Worm (Caenorhabditis elegans) whole organism, L4 larva: ENCODE data around the gene nlp-76.
A peak's percentile ranks its signal among the peaks of the same experiment; 100 is the strongest.
"Not testable (repeated sequence)": the region's sequence is repeated elsewhere in the genome, so short reads cannot be mapped to it uniquely, and the experiment has no call there.

Source experiments
- F44E2.7 ChIP-seq: fragments of 200-800 bp; sonication (Bioruptor generic); IDR thresholded peaks from 2 replicates; pipeline ENCODE4 v2.1.2; 2022; ENCODE audit warnings: missing genetic modification characterization, missing compliant biosample characterization
- F49E8.2 ChIP-seq: sonication (generic microtip); optimal IDR thresholded peaks from 2 replicates; lab custom pipeline; 2016; ENCODE audit warnings: missing compliant biosample characterization, mild to moderate bottlenecking, missing genetic modification characterization, borderline replicate concordance
- T20F7.1 ChIP-seq: fragments of 200-800 bp; sonication (Bioruptor generic); optimal IDR thresholded peaks from 2 replicates; lab custom pipeline; 2018; ENCODE audit warnings: mild to moderate bottlenecking, missing genetic modification characterization, missing compliant biosample characterization
- Y5F2A.4 ChIP-seq: fragments of 200-800 bp; sonication (Bioruptor generic); optimal IDR thresholded peaks from 2 replicates; lab custom pipeline; 2018; ENCODE audit warnings: mild to moderate bottlenecking, missing genetic modification characterization, missing compliant biosample characterization
- aha-1 ChIP-seq: fragments of 150-350 bp; peaks from one replicate; lab custom pipeline; 2014; ENCODE audit warnings: missing biosample characterization, missing genetic modification characterization
- arid-1 ChIP-seq: fragments of 200-800 bp; sonication (Bioruptor generic); conservative IDR thresholded peaks from 2 replicates; pipeline ENCODE4 v1.3.6; 2022; ENCODE audit warnings: missing genetic modification reagents, missing genetic modification characterization, missing compliant biosample characterization
- ceh-28 ChIP-seq: fragments of 150-350 bp; optimal IDR thresholded peaks from 2 replicates; lab custom pipeline; 2014; ENCODE audit warnings: missing biosample characterization, missing genetic modification reagents, missing genetic modification characterization
- ceh-32 ChIP-seq: sonication (generic microtip); optimal IDR thresholded peaks from 2 replicates; lab custom pipeline; 2016; ENCODE audit warnings: mild to moderate bottlenecking, missing genetic modification characterization, missing compliant biosample characterization; ENCODE audit not compliant: poor library complexity
- ceh-44 ChIP-seq: fragments of 200-800 bp; sonication (Bioruptor generic); IDR thresholded peaks from 2 replicates; pipeline ENCODE4 v1.3.6; 2022; ENCODE audit warnings: missing genetic modification reagents, missing genetic modification characterization, missing compliant biosample characterization
- duxl-1 ChIP-seq: sonication (generic microtip); optimal IDR thresholded peaks from 2 replicates; lab custom pipeline; 2016; ENCODE audit warnings: mild to moderate bottlenecking, missing genetic modification characterization, moderate library complexity, missing compliant biosample characterization; ENCODE audit not compliant: poor library complexity
- dve-1 ChIP-seq: sonication (generic microtip); optimal IDR thresholded peaks from 2 replicates; lab custom pipeline; 2017; ENCODE audit warnings: antibody characterized with exemption, mild to moderate bottlenecking, missing genetic modification characterization, missing compliant biosample characterization; ENCODE audit not compliant: insufficient read depth
- hlh-11 ChIP-seq: fragments of 200-800 bp; sonication (Bioruptor generic); optimal IDR thresholded peaks from 2 replicates; lab custom pipeline; 2018; ENCODE audit warnings: mild to moderate bottlenecking, missing genetic modification characterization, missing compliant biosample characterization
- hlh-30 ChIP-seq: sonication (generic microtip); optimal IDR thresholded peaks from 2 replicates; lab custom pipeline; 2017; ENCODE audit warnings: antibody characterized with exemption, mild to moderate bottlenecking, missing genetic modification characterization, missing compliant biosample characterization; ENCODE audit not compliant: insufficient read depth
- lin-15B ChIP-seq: fragments of 150-350 bp; sonication (generic microtip); optimal IDR thresholded peaks from 3 replicates; lab custom pipeline; 2014; ENCODE audit warnings: missing biosample characterization, missing genetic modification characterization
- lin-39 ChIP-seq: fragments of 150-350 bp; optimal IDR thresholded peaks from 2 replicates; lab custom pipeline; 2014; ENCODE audit warnings: missing biosample characterization, missing genetic modification reagents, missing genetic modification characterization
- madf-5 ChIP-seq, 2 experiments: fragments of 200-800 bp; sonication (Bioruptor generic); IDR thresholded peaks; 2 replicates each; pipeline ENCODE4 v1.3.6; 2022; ENCODE audit warnings: missing compliant biosample characterization in 2 of 2, missing genetic modification characterization in 2 of 2
- mdl-1 ChIP-seq, 2 experiments: fragments of 150-350 bp in 1 of 2; sonication (generic microtip) in 1 of 2; optimal IDR thresholded peaks; 2 replicates each; lab custom pipeline; 2014 to 2017; ENCODE audit warnings: missing biosample characterization in 2 of 2, missing genetic modification characterization in 2 of 2
- mxl-2 ChIP-seq: fragments of 200-800 bp; sonication (Bioruptor generic); conservative IDR thresholded peaks from 2 replicates; pipeline ENCODE4 v1.3.6; 2022; ENCODE audit warnings: missing genetic modification reagents, missing genetic modification characterization, missing compliant biosample characterization
- nhr-237 ChIP-seq: sonication (generic microtip); optimal IDR thresholded peaks from 2 replicates; lab custom pipeline; 2017; ENCODE audit warnings: missing biosample characterization, missing genetic modification characterization
- nhr-28 ChIP-seq: fragments of 150-350 bp; optimal IDR thresholded peaks from 2 replicates; lab custom pipeline; 2014; ENCODE audit warnings: missing biosample characterization, missing genetic modification characterization
- nhr-41 ChIP-seq: fragments of 200-800 bp; sonication (Bioruptor generic); IDR thresholded peaks from 2 replicates; pipeline ENCODE4 v1.3.6; 2022; ENCODE audit warnings: missing genetic modification reagents, missing genetic modification characterization, missing compliant biosample characterization
- nhr-48 ChIP-seq: sonication (generic microtip); optimal IDR thresholded peaks from 2 replicates; lab custom pipeline; 2016; ENCODE audit warnings: mild to moderate bottlenecking, missing genetic modification characterization, missing compliant biosample characterization
- nhr-77 ChIP-seq: fragments of 150-350 bp; optimal IDR thresholded peaks from 2 replicates; lab custom pipeline; 2014; ENCODE audit warnings: missing biosample characterization, missing genetic modification characterization
- pha-4 ChIP-seq, 2 experiments: fragments of 150-350 bp in 1 of 2; fragments of 200-800 bp in 1 of 2; sonication (Bioruptor generic) in 1 of 2; IDR thresholded peaks in 1 of 2; optimal IDR thresholded peaks in 1 of 2; 2 replicates each; pipeline versions ENCODE4 v1.3.6 to Lab custom; 2014 to 2022; ENCODE audit warnings: missing genetic modification characterization in 2 of 2, missing genetic modification reagents in 2 of 2, missing biosample characterization in 1 of 2, missing compliant biosample characterization in 1 of 2
- pqm-1 ChIP-seq: sonication (generic microtip); optimal IDR thresholded peaks from 2 replicates; lab custom pipeline; 2017; ENCODE audit warnings: missing biosample characterization, missing genetic modification characterization
- set-16 ChIP-seq: fragments of 200-800 bp; sonication (Bioruptor generic); IDR thresholded peaks from 2 replicates; pipeline ENCODE4 v1.3.6; 2022; ENCODE audit warnings: missing genetic modification reagents, missing genetic modification characterization, missing compliant biosample characterization
- unc-62 ChIP-seq, 3 experiments: fragments of 150-350 bp in 1 of 3; sonication (generic microtip); optimal IDR thresholded peaks in 2 of 3; peaks in 1 of 3; 1 replicate in 1 of 3; 2 replicates in 2 of 3; lab custom pipeline; 2014 to 2017; ENCODE audit warnings: missing biosample characterization in 3 of 3, missing genetic modification characterization in 3 of 3, missing genetic modification reagents in 3 of 3, missing genotype in 1 of 3
- zip-2 ChIP-seq: fragments of 150-350 bp; optimal IDR thresholded peaks from 2 replicates; lab custom pipeline; 2014; ENCODE audit warnings: missing biosample characterization, missing genetic modification characterization
- ztf-11 ChIP-seq: fragments of 150-350 bp; optimal IDR thresholded peaks from 2 replicates; lab custom pipeline; 2014; ENCODE audit warnings: missing biosample characterization, missing genetic modification characterization
- ztf-7 ChIP-seq: fragments of 150-350 bp; optimal IDR thresholded peaks from 2 replicates; lab custom pipeline; 2014; ENCODE audit warnings: missing biosample characterization, missing genetic modification characterization

Gene nlp-76

ce11 chrX:12627797-12628196, 35.9 kb downstream of the nlp-76 start (continued):
- TF ChIP-seq dve-1 (tag; lab: Kevin White, UChicago) (peak; percentile 82), unc-62 (GFP tag; optimal IDR thresholded peaks at IDR 0.05 in 1 of 2; lab: Kevin White, UChicago) (peak in 1 of 2 experiments; percentile 42), unc-62 (tag; optimal IDR thresholded peaks at IDR 0.05; lab: Kevin White, UChicago) (no peak), T20F7.1 (peak; percentile 24), nhr-28 (peak; percentile 85), hlh-11 (tag; lab: Kevin White, UChicago) (peak; percentile 81), ceh-32 (tag; lab: Kevin White, UChicago) (no peak), pqm-1 (tag; lab: Kevin White, UChicago) (peak; percentile 85), ceh-28 (tag; lab: Kevin White, UChicago) (no peak), mxl-2 (GFP tag; lab: Robert Waterston, UW) (peak; percentile 54; the same call in 1 of the 2 replicates), mdl-1 (tag; optimal IDR thresholded peaks at IDR 0.05; lab: Kevin White, UChicago) (peak in 1 of 2 experiments; percentile 69), pha-4 (GFP tag; IDR thresholded peaks at IDR 0.05; lab: Robert Waterston, UW) (no peak), pha-4 (tag; optimal IDR thresholded peaks at IDR 0.05; lab: Kevin White, UChicago) (no peak), zip-2 (tag; lab: Kevin White, UChicago) (peak; percentile 15)

DNA sequence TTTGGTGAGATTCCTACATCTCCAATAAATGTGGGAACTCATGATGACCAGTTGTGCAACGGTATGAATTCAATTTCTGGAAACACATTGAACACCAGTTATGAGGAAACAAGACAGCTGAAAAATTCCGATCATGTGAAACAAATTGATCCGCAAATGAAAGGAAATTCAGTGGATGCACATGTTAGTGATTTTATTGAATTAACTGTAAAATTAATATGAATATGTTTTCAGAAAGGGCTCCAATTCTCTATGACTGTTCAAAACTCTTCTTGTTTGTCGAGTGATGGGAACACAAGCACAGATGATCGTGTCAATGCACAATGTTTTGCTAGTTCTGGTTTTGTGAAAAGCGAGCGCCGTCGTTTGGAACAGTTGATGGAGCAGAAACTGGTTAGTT, 43.4 kb downstream of the nlp-76 start:
- peak in 1 of 2 experiments; percentile 91 for TF ChIP-seq unc-62 (GFP tag; optimal IDR thresholded peaks at IDR 0.05 in 1 of 2; lab: Kevin White, UChicago)
- no peak for TF ChIP-seq unc-62 (tag; optimal IDR thresholded peaks at IDR 0.05; lab: Kevin White, UChicago)
- TF ChIP-seq aha-1 = peak; percentile 85
- TF ChIP-seq lin-15B (tag; lab: Kevin White, UChicago) = no peak

DNA sequence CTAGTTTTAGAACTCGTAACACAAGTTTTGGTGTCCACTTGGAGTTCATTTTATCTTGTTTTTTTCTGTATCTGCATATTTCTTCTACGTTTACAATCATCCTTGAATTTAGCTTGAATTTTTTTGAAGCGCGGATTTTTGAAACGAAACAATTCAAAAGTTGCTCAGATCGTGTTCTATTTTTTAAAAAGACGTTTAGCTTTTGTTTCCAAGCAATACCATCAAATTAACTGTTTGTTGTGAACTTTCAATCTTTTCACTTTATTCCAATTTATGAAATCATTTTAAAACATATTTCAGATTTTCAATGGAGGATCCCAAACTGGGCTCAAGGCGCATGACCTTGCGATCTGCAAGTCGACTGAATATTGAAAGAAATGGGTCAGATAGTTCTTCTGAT, 44.5 kb downstream of the nlp-76 start, which contains the start of gene R09A8.2:
Gene R09A8.2 (plus strand): TSS at position 301 of the 400 bp plus-strand sequence.
- TF ChIP-seq mdl-1 (tag; optimal IDR thresholded peaks at IDR 0.05; lab: Kevin White, UChicago) (no peak), Y5F2A.4 (GFP tag; lab: Kevin White, UChicago) (no peak), ceh-44 (GFP tag; lab: Robert Waterston, UW) (no peak), nhr-77 (tag; lab: Kevin White, UChicago) (no peak), hlh-30 (tag; lab: Kevin White, UChicago) (no peak), madf-5 (GFP tag; IDR thresholded peaks at IDR 0.05; lab: Robert Waterston, UW) (no peak), lin-39 (tag; lab: Kevin White, UChicago) (no peak), nhr-41 (GFP tag; lab: Robert Waterston, UW) (no peak), duxl-1 (no peak), ztf-7 (no peak), F49E8.2 (tag; lab: Kevin White, UChicago) (no peak), nhr-48 (tag; lab: Kevin White, UChicago) (no peak), arid-1 (GFP tag; lab: Robert Waterston, UW) (no peak), ztf-11 (tag; lab: Kevin White, UChicago) (no peak), T20F7.1 (no peak), pqm-1 (tag; lab: Kevin White, UChicago) (no peak)
- TF ChIP-seq, all 104 proteins: peak for 0

- TF ChIP-seq F44E2.7 (GFP tag; lab: Robert Waterston, UW) (no peak), set-16 (GFP tag; lab: Robert Waterston, UW) (peak; percentile 66), ceh-44 (GFP tag; lab: Robert Waterston, UW) (no peak)
Measured at ce11 chrX:12618447-12618846, 45.3 kb downstream of the nlp-76 start.

- TF ChIP-seq aha-1; madf-5 (GFP tag; IDR thresholded peaks at IDR 0.05; lab: Robert Waterston, UW); nhr-237 (tag; lab: Kevin White, UChicago): not testable (repeated sequence)
- TF ChIP-seq, all 104 proteins: peak for 0; not testable (repeated sequence) for 104
Measured at ce11 chrX:12613451-12613850, 50.3 kb downstream of the nlp-76 start, which contains the start of gene R09A8.1. Gene R09A8.1 (plus strand): TSS chrX:12613751.
